Worm (Caenorhabditis elegans): ENCODE data around the gene M01B2.10.

The M01B2.10 gene

ce11 chrV:15281279-15281949 lies 19.2 kb upstream of the M01B2.10 start, which contains the start of the genes srw-19 and srx-51:
Gene srw-19 (minus strand): TSS chrV:15281379.
Gene srx-51 (plus strand): TSS chrV:15281899.
- no peak for TF ChIP-seq ceh-22 (tag; optimal IDR thresholded peaks at IDR 0.05)
- no peak for TF ChIP-seq hlh-15 (tag; optimal IDR thresholded peaks at IDR 0.05)
- TF ChIP-seq pat-9 (tag; optimal IDR thresholded peaks at IDR 0.05), result no peak
- no peak for TF ChIP-seq ceh-34 (tag; optimal IDR thresholded peaks at IDR 0.05)
- no peak for TF ChIP-seq pax-1 (tag; optimal IDR thresholded peaks at IDR 0.05)
- TF ChIP-seq che-1 (tag; optimal IDR thresholded peaks at IDR 0.05), result no peak
- no peak for TF ChIP-seq ceh-14 (tag; optimal IDR thresholded peaks at IDR 0.05)
- TF ChIP-seq mec-3 (tag; optimal IDR thresholded peaks at IDR 0.05; ENCODE audit: borderline replicate concordance), result no peak
- TF ChIP-seq lin-11 (tag; optimal IDR thresholded peaks at IDR 0.05), result no peak

- TF ChIP-seq dmd-4 (tag; optimal IDR thresholded peaks at IDR 0.05; ENCODE audit: borderline replicate concordance), result no peak
- no peak for TF ChIP-seq hlh-30 (tag; optimal IDR thresholded peaks at IDR 0.05; ENCODE audit: insufficient read depth)
- TF ChIP-seq nhr-232 (tag; optimal IDR thresholded peaks at IDR 0.05), result no peak
- no peak for TF ChIP-seq Y22D7AL.16 (tag; optimal IDR thresholded peaks at IDR 0.05)
- TF ChIP-seq hlh-8 (tag; optimal IDR thresholded peaks at IDR 0.05), result no peak
- no peak for TF ChIP-seq ceh-24 (tag; optimal IDR thresholded peaks at IDR 0.05)
- TF ChIP-seq ceh-6 (GFP tag; optimal IDR thresholded peaks at IDR 0.05), result no peak
- TF ChIP-seq ceh-34 (tag; optimal IDR thresholded peaks at IDR 0.05), result no peak
- TF ChIP-seq unc-42 (tag; optimal IDR thresholded peaks at IDR 0.05), result no peak
Measured at ce11 chrV:15276915-15277314, 14.7 kb upstream of the M01B2.10 start, which contains the start of gene srw-17. Gene srw-17 (minus strand): TSS chrV:15277015.

ce11 chrV:15274757-15275156 lies 12.5 kb upstream of the M01B2.10 start, which contains the start of gene srw-16:
Gene srw-16 (minus strand): TSS chrV:15274857.
- TF ChIP-seq fkh-6 (tag; optimal IDR thresholded peaks at IDR 0.05), result no peak
- TF ChIP-seq pros-1 (tag; optimal IDR thresholded peaks at IDR 0.05), result no peak
- TF ChIP-seq npax-4 (tag; optimal IDR thresholded peaks at IDR 0.05), result no peak
- no peak for TF ChIP-seq fkh-10 (GFP tag; optimal IDR thresholded peaks at IDR 0.05)
- TF ChIP-seq nfya-1 (tag; optimal IDR thresholded peaks at IDR 0.05), result no peak
- TF ChIP-seq gmeb-2 (tag; optimal IDR thresholded peaks at IDR 0.05), result no peak
- TF ChIP-seq lim-6 (tag; optimal IDR thresholded peaks at IDR 0.05), result no peak
- TF ChIP-seq nhr-11 (tag; optimal IDR thresholded peaks at IDR 0.05), result no peak
- no peak for TF ChIP-seq ceh-6 (GFP tag; optimal IDR thresholded peaks at IDR 0.05)
- TF ChIP-seq K02D7.2 (tag; optimal IDR thresholded peaks at IDR 0.05), result no peak
- TF ChIP-seq dmd-4 (tag; optimal IDR thresholded peaks at IDR 0.05; ENCODE audit: borderline replicate concordance), result no peak
- no peak for TF ChIP-seq rnt-1 (tag; optimal IDR thresholded peaks at IDR 0.05)
- no peak for TF ChIP-seq madf-2 (tag; optimal IDR thresholded peaks at IDR 0.05)
- no peak for TF ChIP-seq elt-4 (tag; optimal IDR thresholded peaks at IDR 0.05)
- TF ChIP-seq C08G9.2 (tag; optimal IDR thresholded peaks at IDR 0.05), result no peak
- TF ChIP-seq ceh-22 (tag; optimal IDR thresholded peaks at IDR 0.05), result no peak

ce11 chrV:15272263-15272662 lies 10.0 kb upstream of the M01B2.10 start, which contains the start of gene T10H4.4:
Gene T10H4.4 (minus strand): TSS chrV:15272363.
- TF ChIP-seq ztf-16 (tag; optimal IDR thresholded peaks at IDR 0.05), result no peak
- no peak for TF ChIP-seq lin-11 (tag; optimal IDR thresholded peaks at IDR 0.05)
- no peak for TF ChIP-seq ceh-48 (tag; optimal IDR thresholded peaks at IDR 0.05)
- TF ChIP-seq eyg-1 (tag; optimal IDR thresholded peaks at IDR 0.05), result no peak

DNA sequence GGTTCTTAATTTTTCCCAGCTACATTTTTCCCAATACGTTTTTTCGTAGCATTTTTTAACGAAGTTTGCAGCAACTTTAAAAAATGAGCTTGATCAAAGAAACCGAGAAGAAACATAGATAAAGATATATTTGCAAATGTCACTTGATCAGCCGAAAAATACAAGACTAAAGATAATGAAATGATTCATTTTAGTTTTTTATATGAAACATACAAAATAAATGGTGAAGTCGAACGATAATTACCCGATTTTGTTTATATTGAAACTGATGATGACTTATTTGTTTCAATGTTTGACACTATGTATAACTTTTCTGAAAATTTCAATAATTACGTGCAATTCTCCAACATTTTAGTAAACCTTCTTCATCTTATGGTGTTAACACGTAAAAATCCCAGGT lies 6.1 kb upstream of the M01B2.10 start, which contains the start of gene srw-22:
TSS of gene srw-22 (plus strand) at position 301 of the 400 bp plus-strand sequence.
- TF ChIP-seq ets-4 (tag; optimal IDR thresholded peaks at IDR 0.05) (no peak), hlh-13 (GFP tag; optimal IDR thresholded peaks at IDR 0.05) (no peak), fkh-10 (GFP tag; optimal IDR thresholded peaks at IDR 0.05) (no peak), F13H6.1 (tag; optimal IDR thresholded peaks at IDR 0.05) (no peak), ceh-14 (tag; optimal IDR thresholded peaks at IDR 0.05) (no peak), K09A11.1 (tag; optimal IDR thresholded peaks at IDR 0.05; ENCODE audit: insufficient read depth) (no peak), madf-2 (tag; optimal IDR thresholded peaks at IDR 0.05) (no peak), unc-86 (tag; optimal IDR thresholded peaks at IDR 0.05) (no peak), ceh-30 (tag; optimal IDR thresholded peaks at IDR 0.05) (no peak), lim-6 (tag; optimal IDR thresholded peaks at IDR 0.05) (no peak), pag-3 (tag; optimal IDR thresholded peaks at IDR 0.05; ENCODE audit: borderline replicate concordance) (no peak), pqm-1 (tag; optimal IDR thresholded peaks at IDR 0.05) (no peak), ceh-31 (tag; optimal IDR thresholded peaks at IDR 0.05) (no peak), pha-4 (tag; optimal IDR thresholded peaks at IDR 0.05) (no peak), hlh-15 (tag; optimal IDR thresholded peaks at IDR 0.05) (no peak), dve-1 (tag; optimal IDR thresholded peaks at IDR 0.05) (no peak), gmeb-2 (tag; optimal IDR thresholded peaks at IDR 0.05) (no peak), pax-1 (tag; optimal IDR thresholded peaks at IDR 0.05) (no peak), tbx-2 (tag; optimal IDR thresholded peaks at IDR 0.05) (no peak), ceh-6 (GFP tag; optimal IDR thresholded peaks at IDR 0.05) (no peak)
